Worm (Caenorhabditis elegans) whole organism, young adult: Measurements from ENCODE around the gene fbxb-10.

Experiments used
- B0035.1 ChIP-seq: sonication (generic microtip); optimal IDR thresholded peaks from 2 replicates; lab custom pipeline; 2016; ENCODE audit warnings: missing genetic modification characterization, mild to moderate bottlenecking, missing compliant biosample characterization, missing genotype, missing genetic modification reagents
- B0261.1 ChIP-seq: sonication (generic microtip); optimal IDR thresholded peaks from 2 replicates; lab custom pipeline; 2016; ENCODE audit warnings: mild to moderate bottlenecking, missing genetic modification characterization, moderate library complexity, missing compliant biosample characterization
- F22D6.2 ChIP-seq: sonication (generic microtip); optimal IDR thresholded peaks from 2 replicates; lab custom pipeline; 2016; ENCODE audit warnings: mild to moderate bottlenecking, missing genetic modification characterization, missing compliant biosample characterization
- F55B11.4 ChIP-seq: sonication (generic microtip); optimal IDR thresholded peaks from 2 replicates; lab custom pipeline; 2016; ENCODE audit warnings: missing compliant biosample characterization, missing genetic modification characterization, borderline replicate concordance; ENCODE audit not compliant: insufficient read depth
- K11D2.4 ChIP-seq: fragments of 200-800 bp; sonication (Bioruptor generic); IDR thresholded peaks from 2 replicates; pipeline ENCODE4 v1.3.6; 2022; ENCODE audit warnings: missing genetic modification reagents, missing genetic modification characterization, missing compliant biosample characterization
- Y53F4B.3 ChIP-seq: fragments of 200-800 bp; sonication (Bioruptor generic); IDR thresholded peaks from 2 replicates; pipeline ENCODE4 v1.3.6; 2022; ENCODE audit warnings: missing genetic modification reagents, missing genetic modification characterization, missing compliant biosample characterization
- Y53G8AR.9 ChIP-seq: fragments of 200-800 bp; sonication (Bioruptor generic); conservative IDR thresholded peaks from 2 replicates; pipeline ENCODE4 v1.3.6; 2022; ENCODE audit warnings: missing genetic modification reagents, missing genetic modification characterization, missing compliant biosample characterization
- atf-7 ChIP-seq: sonication (generic microtip); optimal IDR thresholded peaks from 2 replicates; lab custom pipeline; 2017; ENCODE audit warnings: mild to moderate bottlenecking, missing genetic modification characterization, missing compliant biosample characterization
- attf-5 ChIP-seq: fragments of 200-800 bp; sonication (Bioruptor generic); optimal IDR thresholded peaks from 2 replicates; lab custom pipeline; 2018; ENCODE audit warnings: mild to moderate bottlenecking, missing genetic modification characterization, missing compliant biosample characterization
- cebp-1 ChIP-seq, 2 experiments: fragments of 200-800 bp in 1 of 2; sonication (Bioruptor generic) in 1 of 2; sonication (generic microtip) in 1 of 2; IDR thresholded peaks in 1 of 2; optimal IDR thresholded peaks in 1 of 2; 2 replicates each; pipeline versions ENCODE4 v1.3.6 to Lab custom; 2017 to 2022; ENCODE audit warnings: missing compliant biosample characterization in 2 of 2, missing genetic modification characterization in 2 of 2, mild to moderate bottlenecking in 1 of 2, missing genetic modification reagents in 1 of 2, moderate library complexity in 1 of 2
- ceh-27 ChIP-seq: fragments of 200-800 bp; sonication (Bioruptor generic); optimal IDR thresholded peaks from 2 replicates; lab custom pipeline; 2018; ENCODE audit warnings: mild to moderate bottlenecking, missing genetic modification characterization, moderate library complexity, missing compliant biosample characterization
- ceh-58 ChIP-seq: fragments of 200-800 bp; sonication (Bioruptor generic); IDR thresholded peaks from 2 replicates; pipeline ENCODE4 v1.3.6; 2022; ENCODE audit warnings: missing genetic modification characterization, missing compliant biosample characterization
- dox-1 ChIP-seq: fragments of 200-800 bp; sonication (Bioruptor generic); IDR thresholded peaks from 2 replicates; pipeline ENCODE4 v1.3.6; 2022; ENCODE audit warnings: missing genetic modification reagents, missing genetic modification characterization, missing compliant biosample characterization
- dpff-1 ChIP-seq: sonication (generic microtip); optimal IDR thresholded peaks from 2 replicates; lab custom pipeline; 2017; ENCODE audit warnings: mild to moderate bottlenecking, missing genetic modification characterization, missing compliant biosample characterization
- ekl-4 ChIP-seq: fragments of 200-800 bp; sonication (Bioruptor generic); IDR thresholded peaks from 2 replicates; pipeline ENCODE4 v1.3.6; 2022; ENCODE audit warnings: missing genetic modification reagents, missing genetic modification characterization, missing compliant biosample characterization
- gei-17 ChIP-seq: fragments of 200-800 bp; sonication (Bioruptor generic); optimal IDR thresholded peaks from 2 replicates; lab custom pipeline; 2018; ENCODE audit warnings: mild to moderate bottlenecking, missing genetic modification characterization, missing compliant biosample characterization
- hlh-26 ChIP-seq: fragments of 200-800 bp; sonication (Bioruptor generic); conservative IDR thresholded peaks from 2 replicates; pipeline ENCODE4 v1.3.6; 2022; ENCODE audit warnings: missing genetic modification reagents, missing genetic modification characterization, missing compliant biosample characterization
- hmg-1.2 ChIP-seq: fragments of 200-800 bp; sonication (Bioruptor generic); IDR thresholded peaks from 2 replicates; pipeline ENCODE4 v1.3.6; 2022; ENCODE audit warnings: missing genetic modification reagents, missing genetic modification characterization, missing compliant biosample characterization
- hmg-20 ChIP-seq: fragments of 200-800 bp; sonication (Bioruptor generic); IDR thresholded peaks from 2 replicates; pipeline ENCODE4 v1.3.6; 2022; ENCODE audit warnings: missing genetic modification reagents, missing genetic modification characterization, missing compliant biosample characterization
- let-607 ChIP-seq, 2 experiments: fragments of 200-800 bp in 1 of 2; sonication (Bioruptor generic) in 1 of 2; sonication (generic microtip) in 1 of 2; optimal IDR thresholded peaks; 2 replicates each; lab custom pipeline; 2016 to 2018; ENCODE audit warnings: mild to moderate bottlenecking in 2 of 2, missing compliant biosample characterization in 2 of 2, missing genetic modification characterization in 2 of 2, moderate library complexity in 2 of 2, missing genotype in 1 of 2
- lin-26 ChIP-seq: fragments of 200-800 bp; sonication (Bioruptor generic); IDR thresholded peaks from 2 replicates; pipeline ENCODE4 v1.3.6; 2022; ENCODE audit warnings: missing genetic modification reagents, missing genetic modification characterization, missing compliant biosample characterization
- lsl-1 ChIP-seq: fragments of 200-800 bp; sonication (Bioruptor generic); optimal IDR thresholded peaks from 2 replicates; lab custom pipeline; 2018; ENCODE audit warnings: mild to moderate bottlenecking, missing genetic modification characterization, moderate library complexity, missing compliant biosample characterization
- nhr-120 ChIP-seq: fragments of 200-800 bp; sonication (Bioruptor generic); IDR thresholded peaks from 2 replicates; pipeline ENCODE4 v1.3.6; 2022; ENCODE audit warnings: missing genetic modification characterization, missing compliant biosample characterization
- nhr-179 ChIP-seq: sonication (generic microtip); optimal IDR thresholded peaks from 2 replicates; lab custom pipeline; 2016; ENCODE audit warnings: mild to moderate bottlenecking, missing genetic modification characterization, missing compliant biosample characterization
- nhr-27 ChIP-seq: fragments of 200-800 bp; sonication (Bioruptor generic); optimal IDR thresholded peaks from 2 replicates; lab custom pipeline; 2018; ENCODE audit warnings: mild to moderate bottlenecking, missing genetic modification characterization, moderate library complexity, missing compliant biosample characterization
- nhr-80 ChIP-seq: sonication (generic microtip); optimal IDR thresholded peaks from 2 replicates; lab custom pipeline; 2016; ENCODE audit warnings: missing genetic modification characterization, missing compliant biosample characterization
- pha-4 ChIP-seq: fragments of 150-350 bp; sonication (generic microtip); optimal IDR thresholded peaks from 2 replicates; lab custom pipeline; 2014; ENCODE audit warnings: missing biosample characterization, missing genetic modification reagents, missing genetic modification characterization
- repo-1 ChIP-seq: sonication (generic microtip); optimal IDR thresholded peaks from 2 replicates; lab custom pipeline; 2017; ENCODE audit warnings: mild to moderate bottlenecking, missing genetic modification characterization, missing compliant biosample characterization
- sea-2 ChIP-seq: fragments of 200-800 bp; sonication (Bioruptor generic); IDR thresholded peaks from 2 replicates; pipeline ENCODE4 v1.3.6; 2022; ENCODE audit warnings: missing genetic modification characterization, missing compliant biosample characterization
- somi-1 ChIP-seq: fragments of 200-800 bp; sonication (Bioruptor generic); optimal IDR thresholded peaks from 2 replicates; lab custom pipeline; 2018; ENCODE audit warnings: mild to moderate bottlenecking, missing genetic modification characterization, missing compliant biosample characterization
- sptf-2 ChIP-seq: fragments of 200-800 bp; sonication (Bioruptor generic); optimal IDR thresholded peaks from 2 replicates; lab custom pipeline; 2018; ENCODE audit warnings: mild to moderate bottlenecking, missing genetic modification characterization, missing compliant biosample characterization
- tbp1 ChIP-seq: fragments of 200-800 bp; sonication (Bioruptor generic); optimal IDR thresholded peaks from 2 replicates; lab custom pipeline; 2018; ENCODE audit warnings: mild to moderate bottlenecking, missing genetic modification characterization, missing compliant biosample characterization
- unc-62 ChIP-seq: fragments of 150-350 bp; optimal IDR thresholded peaks from 2 replicates; lab custom pipeline; 2014; ENCODE audit warnings: missing biosample characterization, missing genetic modification reagents, missing genetic modification characterization
- zim-3 ChIP-seq: sonication (generic microtip); optimal IDR thresholded peaks from 2 replicates; lab custom pipeline; 2017; ENCODE audit warnings: mild to moderate bottlenecking, missing genetic modification characterization, moderate library complexity, missing compliant biosample characterization

The fbxb-10 gene

ce11 chrII:1819944-1820570, 1.9 kb upstream of the fbxb-10 start, which contains the start of gene fbxc-19:
fbxc-19 (plus strand) TSS chrII:1820479.
- peak; percentile 68 for TF ChIP-seq nhr-80 (tag; lab: Kevin White, UChicago)
- 0 out of 2 replicates have a peak, but pooled peaks have one; percentile 8 for TF ChIP-seq dox-1
- TF ChIP-seq gei-17, result peak; percentile 14
- TF ChIP-seq cebp-1 (GFP tag; IDR thresholded peaks at IDR 0.05; lab: Robert Waterston, UW), result peak; percentile 99
- TF ChIP-seq cebp-1 (tag; optimal IDR thresholded peaks at IDR 0.05; lab: Kevin White, UChicago), result peak; percentile 100
- TF ChIP-seq pha-4, result peak; percentile 85
- TF ChIP-seq atf-7, result peak; percentile 14
- TF ChIP-seq nhr-179 (tag; lab: Kevin White, UChicago), result no peak
- TF ChIP-seq hmg-1.2 (GFP tag; lab: Robert Waterston, UW), result peak; percentile 94
- TF ChIP-seq Y53G8AR.9 (GFP tag; lab: Robert Waterston, UW), result no peak
- TF ChIP-seq attf-5 (GFP tag; lab: Kevin White, UChicago), result peak; percentile 88
- TF ChIP-seq, all 124 proteins: peak for 8

DNA sequence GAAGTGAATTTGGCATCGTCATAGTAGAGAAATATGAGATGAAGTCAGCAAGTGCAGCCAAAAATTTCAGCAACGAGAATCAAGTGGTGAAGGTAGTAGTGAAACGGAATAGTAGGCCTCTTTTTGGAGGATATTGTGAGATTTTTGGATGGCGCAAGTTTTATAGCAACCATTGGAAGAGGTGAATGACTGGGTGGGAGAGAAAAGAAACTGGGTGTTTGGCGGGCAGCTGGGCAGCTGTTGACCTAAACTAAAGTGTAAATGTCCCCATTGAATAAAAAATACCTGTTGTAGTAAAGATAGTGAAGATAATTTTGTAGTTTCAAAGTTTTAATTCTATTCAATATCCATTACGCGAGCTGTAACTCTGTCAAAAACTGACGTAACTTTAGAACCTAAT, 2.1 kb downstream of the fbxb-10 start:
- no peak for TF ChIP-seq hlh-26
- TF ChIP-seq unc-62 (GFP tag; lab: Kevin White, UChicago), result no peak
- TF ChIP-seq ceh-27, result no peak
- TF ChIP-seq tbp1 (GFP tag; lab: Kevin White, UChicago), result no peak
- TF ChIP-seq ceh-58 (GFP tag; lab: Robert Waterston, UW), result no peak
- no peak for TF ChIP-seq B0261.1
- TF ChIP-seq, all 124 proteins: peak for 0

- no peak for TF ChIP-seq lsl-1 (GFP tag; lab: Kevin White, UChicago)
- TF ChIP-seq nhr-27, result no peak
- TF ChIP-seq dox-1, result no peak
- no peak for TF ChIP-seq lin-26
- no peak for TF ChIP-seq repo-1
- no peak for TF ChIP-seq nhr-120 (GFP tag; lab: Robert Waterston, UW)
- TF ChIP-seq hmg-20 (GFP tag; lab: Robert Waterston, UW), result no peak
- TF ChIP-seq dpff-1 (tag; lab: Kevin White, UChicago), result no peak
- TF ChIP-seq let-607 (tag; optimal IDR thresholded peaks at IDR 0.05; lab: Kevin White, UChicago), result no peak
- no peak for TF ChIP-seq sptf-2
- TF ChIP-seq sea-2, result no peak
- no peak for TF ChIP-seq F55B11.4 (tag; lab: Kevin White, UChicago)
- no peak for TF ChIP-seq Y53F4B.3
- TF ChIP-seq B0035.1, result no peak
- no peak for TF ChIP-seq ekl-4 (GFP tag; lab: Robert Waterston, UW)
- no peak for TF ChIP-seq K11D2.4 (GFP tag; lab: Robert Waterston, UW)
- TF ChIP-seq cebp-1 (GFP tag; IDR thresholded peaks at IDR 0.05; lab: Robert Waterston, UW), result no peak
- TF ChIP-seq cebp-1 (tag; optimal IDR thresholded peaks at IDR 0.05; lab: Kevin White, UChicago), result no peak
- TF ChIP-seq hlh-26, result no peak
- TF ChIP-seq, all 124 proteins: peak for 0
Measured at ce11 chrII:1808217-1808616, 10.0 kb downstream of the fbxb-10 start, which contains the start of gene C08F1.8. C08F1.8 (minus strand) TSS chrII:1808317.

DNA sequence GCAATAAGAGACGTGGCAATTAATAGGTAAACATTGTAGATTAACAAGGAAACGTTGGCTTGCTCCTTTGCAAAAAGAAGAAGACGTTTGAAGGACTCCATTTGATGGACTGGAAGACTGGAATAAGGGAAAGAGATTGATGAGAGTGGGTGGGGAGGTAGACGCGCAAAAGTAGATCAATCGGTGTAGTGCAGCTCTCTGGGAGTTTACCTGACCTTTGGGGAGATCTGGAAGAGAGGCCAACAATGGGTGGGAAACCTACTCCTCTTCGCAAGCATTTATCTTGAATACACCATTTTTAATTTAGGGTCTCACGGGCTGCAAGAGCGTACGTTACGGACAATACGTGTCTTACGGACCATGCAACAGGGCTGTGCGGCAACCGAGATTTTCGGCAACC, 11.8 kb downstream of the fbxb-10 start, which contains the start of gene C08F1.12:
Gene C08F1.12, minus strand, starts transcription at position 101 of the 400 bp plus-strand sequence.
- TF ChIP-seq somi-1, result no peak
- TF ChIP-seq zim-3 (tag; lab: Kevin White, UChicago), result no peak
- no peak for TF ChIP-seq F22D6.2
